Fruit fly (Drosophila melanogaster) whole organism, wandering third instar larva: Measurements from ENCODE around the gene CG13937.
A peak's percentile ranks its signal among the peaks of the same experiment; 100 is the strongest.

ENCODE experiments used
- Abd-B ChIP-seq: fragments of >200 bp; optimal IDR thresholded peaks from 2 replicates; lab custom pipeline; 2017; ENCODE audit warnings: missing biosample characterization, missing genetic modification characterization
- CG32264 ChIP-seq: fragments of 200-800 bp; sonication (Bioruptor generic); optimal IDR thresholded peaks from 2 replicates; lab custom pipeline; 2016; ENCODE audit warnings: missing biosample characterization, missing genetic modification characterization
- CG9705 ChIP-seq: fragments of 200-800 bp; sonication (Bioruptor generic); optimal IDR thresholded peaks from 2 replicates; lab custom pipeline; 2018; ENCODE audit warnings: missing biosample characterization, mild to moderate bottlenecking, missing genetic modification characterization
- CrebA ChIP-seq: fragments of 200-800 bp; sonication (Bioruptor generic); optimal IDR thresholded peaks from 2 replicates; lab custom pipeline; 2016; ENCODE audit warnings: missing biosample characterization, mild to moderate bottlenecking, missing genetic modification characterization, borderline replicate concordance
- Dfd ChIP-seq: fragments of >200 bp; optimal IDR thresholded peaks from 2 replicates; lab custom pipeline; 2017; ENCODE audit warnings: missing biosample characterization, missing genetic modification characterization
- Dif ChIP-seq: fragments of 200-275, 200-300 bp; sonication (Bioruptor generic); optimal IDR thresholded peaks from 2 replicates; lab custom pipeline; 2018; ENCODE audit warnings: missing biosample characterization, missing genetic modification characterization; ENCODE audit not compliant: partially characterized antibody
- GATAd ChIP-seq: sonication (Bioruptor generic); optimal IDR thresholded peaks from 2 replicates; lab custom pipeline; 2016; ENCODE audit warnings: missing biosample characterization, missing genetic modification characterization
- HLH106 ChIP-seq: fragments of 200-800 bp; optimal IDR thresholded peaks from 3 replicates; lab custom pipeline; 2019; ENCODE audit warnings: missing biosample characterization, mild to moderate bottlenecking, missing genetic modification characterization, moderate library complexity
- Hnf4 ChIP-seq: fragments of 200-800 bp; sonication (Bioruptor generic); optimal IDR thresholded peaks from 2 replicates; lab custom pipeline; 2016; ENCODE audit warnings: missing biosample characterization, mild to moderate bottlenecking, missing genetic modification characterization
- Hr78 ChIP-seq: fragments of >200 bp; optimal IDR thresholded peaks from 2 replicates; lab custom pipeline; 2017; ENCODE audit warnings: missing biosample characterization, missing genetic modification characterization
- Hr83 ChIP-seq: fragments of 200-300 bp; sonication (Bioruptor generic); optimal IDR thresholded peaks from 2 replicates; lab custom pipeline; 2016; ENCODE audit warnings: missing biosample characterization, mild to moderate bottlenecking, missing genetic modification characterization, moderate library complexity; ENCODE audit not compliant: poor library complexity, severe bottlenecking
- Jra ChIP-seq: sonication (Bioruptor generic); optimal IDR thresholded peaks from 2 replicates; lab custom pipeline; 2016; ENCODE audit warnings: missing biosample characterization, missing genetic modification characterization
- Mio ChIP-seq: sonication (Bioruptor generic); optimal IDR thresholded peaks from 2 replicates; lab custom pipeline; 2016; ENCODE audit warnings: missing biosample characterization, missing genetic modification characterization
- Myc ChIP-seq: fragments of >200 bp; optimal IDR thresholded peaks from 2 replicates; lab custom pipeline; 2017
- N ChIP-seq: fragments of >200 bp; optimal IDR thresholded peaks from 2 replicates; lab custom pipeline; 2018; ENCODE audit warnings: missing biosample characterization, missing external identifiers, missing genetic modification characterization
- OdsH ChIP-seq: fragments of 200-800 bp; sonication (Bioruptor generic); optimal IDR thresholded peaks from 2 replicates; lab custom pipeline; 2016; ENCODE audit warnings: missing biosample characterization, mild to moderate bottlenecking, missing genetic modification characterization
- Rel ChIP-seq, 2 experiments: fragments of 200-800 bp; sonication (Bioruptor generic) in 1 of 2; optimal IDR thresholded peaks; 2 replicates in 1 of 2; 3 replicates in 1 of 2; lab custom pipeline; 2016 to 2019; ENCODE audit warnings: mild to moderate bottlenecking in 2 of 2, missing biosample characterization in 2 of 2, missing genetic modification characterization in 2 of 2, moderate library complexity in 1 of 2
- Sp1 ChIP-seq: fragments of 200-800 bp; sonication (Bioruptor generic); optimal IDR thresholded peaks from 3 replicates; lab custom pipeline; 2019; ENCODE audit warnings: missing biosample characterization, mild to moderate bottlenecking, missing genetic modification characterization, moderate library complexity
- Vsx2 ChIP-seq: fragments of 200-300, 225-300 bp; sonication (Bioruptor generic); optimal IDR thresholded peaks from 2 replicates; lab custom pipeline; 2018; ENCODE audit warnings: missing biosample characterization, missing genetic modification characterization; ENCODE audit not compliant: partially characterized antibody
- br ChIP-seq: fragments of 200-800 bp; sonication (Bioruptor generic); optimal IDR thresholded peaks from 2 replicates; lab custom pipeline; 2016; ENCODE audit warnings: missing biosample characterization, missing genetic modification characterization
- brk ChIP-seq: fragments of 200-800 bp; sonication (Bioruptor generic); optimal IDR thresholded peaks from 2 replicates; lab custom pipeline; 2016; ENCODE audit warnings: missing biosample characterization, mild to moderate bottlenecking, missing genetic modification characterization
- dl ChIP-seq, 2 experiments: fragments of 175-275, 200-275 bp in 1 of 2; fragments of 200-275 bp in 1 of 2; sonication (Bioruptor generic); optimal IDR thresholded peaks; lab custom pipeline; 2018; ENCODE audit warnings: mild to moderate bottlenecking in 2 of 2, missing biosample characterization in 2 of 2, missing genetic modification characterization in 2 of 2, moderate library complexity in 2 of 2; ENCODE audit not compliant: partially characterized antibody in 2 of 2, insufficient read depth in 1 of 2
- dmrt93B ChIP-seq: fragments of 200-800 bp; sonication (Bioruptor generic); optimal IDR thresholded peaks from 2 replicates; lab custom pipeline; 2018; ENCODE audit warnings: missing biosample characterization, mild to moderate bottlenecking, missing genetic modification characterization
- dsf ChIP-seq: sonication (Bioruptor generic); optimal IDR thresholded peaks from 2 replicates; lab custom pipeline; 2016; ENCODE audit warnings: missing biosample characterization, missing genetic modification characterization, borderline replicate concordance
- ey ChIP-seq: fragments of 200-800 bp; sonication (Bioruptor generic); optimal IDR thresholded peaks from 2 replicates; lab custom pipeline; 2016; ENCODE audit warnings: missing biosample characterization, missing genetic modification characterization
- foxo ChIP-seq, 2 experiments: fragments of 200-800 bp; sonication (Bioruptor generic); optimal IDR thresholded peaks; 2 replicates in 1 of 2; 3 replicates in 1 of 2; lab custom pipeline; 2016 to 2017; ENCODE audit warnings: missing biosample characterization in 2 of 2, missing genetic modification characterization in 2 of 2
- fru ChIP-seq: fragments of 200-800 bp; sonication (Bioruptor generic); optimal IDR thresholded peaks from 3 replicates; lab custom pipeline; 2016; ENCODE audit warnings: missing biosample characterization, mild to moderate bottlenecking, missing genetic modification characterization
- h ChIP-seq: fragments of 200-800 bp; sonication (Bioruptor generic); optimal IDR thresholded peaks from 3 replicates; lab custom pipeline; 2016; ENCODE audit warnings: missing biosample characterization, mild to moderate bottlenecking, missing genetic modification characterization
- jim ChIP-seq: fragments of 175-275, 200-325 bp; sonication (Bioruptor generic); optimal IDR thresholded peaks from 2 replicates; lab custom pipeline; 2016; ENCODE audit warnings: missing biosample characterization, mild to moderate bottlenecking, missing genetic modification characterization
- lola ChIP-seq: fragments of >200 bp; optimal IDR thresholded peaks from 2 replicates; lab custom pipeline; 2017; ENCODE audit warnings: missing biosample characterization, missing genetic modification characterization
- pan ChIP-seq: fragments of >200 bp; optimal IDR thresholded peaks from 2 replicates; lab custom pipeline; 2017
- psq ChIP-seq: fragments of 200-800 bp; sonication (Bioruptor generic); optimal IDR thresholded peaks from 3 replicates; lab custom pipeline; 2017; ENCODE audit warnings: missing biosample characterization, mild to moderate bottlenecking, missing genetic modification characterization, moderate library complexity
- rgr ChIP-seq: fragments of 200-800 bp; sonication (Bioruptor generic); optimal IDR thresholded peaks from 3 replicates; lab custom pipeline; 2016; ENCODE audit warnings: missing biosample characterization, mild to moderate bottlenecking, missing genetic modification characterization
- sage ChIP-seq: fragments of 200-800 bp; sonication (Bioruptor generic); optimal IDR thresholded peaks from 2 replicates; lab custom pipeline; 2016; ENCODE audit warnings: missing biosample characterization, mild to moderate bottlenecking, missing genetic modification characterization
- sv ChIP-seq: fragments of 200-800 bp; sonication (Bioruptor generic); optimal IDR thresholded peaks from 3 replicates; lab custom pipeline; 2016; ENCODE audit warnings: missing biosample characterization, missing genetic modification characterization
- tai ChIP-seq: sonication (Bioruptor generic); optimal IDR thresholded peaks from 2 replicates; lab custom pipeline; 2016; ENCODE audit warnings: missing biosample characterization, missing genetic modification characterization
- usp ChIP-seq: fragments of >200 bp; optimal IDR thresholded peaks from 2 replicates; lab custom pipeline; 2017; ENCODE audit warnings: missing biosample characterization, missing genetic modification characterization
- woc ChIP-seq: sonication (Bioruptor generic); optimal IDR thresholded peaks from 2 replicates; lab custom pipeline; 2016; ENCODE audit warnings: missing biosample characterization, mild to moderate bottlenecking, missing genetic modification characterization

CG13937 gene

dm6 chr3L:1885436-1885835 lies 2.6 kb upstream of the CG13937 start, which contains the start of gene Tmhs:
Gene Tmhs, plus strand, starts transcription at chr3L:1885657.
- TF ChIP-seq N (GFP tag; lab: Kevin White, UChicago) (no peak), Dif (peak; percentile 73), rgr (GFP tag; lab: Kevin White, UChicago) (no peak), CrebA (GFP tag; lab: Kevin White, UChicago) (no peak), HLH106 (no peak), h (GFP tag; lab: Kevin White, UChicago) (no peak), dsf (GFP tag; lab: Kevin White, UChicago) (no peak), Vsx2 (no peak), dl (GFP tag; optimal IDR thresholded peaks at IDR 0.05; lab: Kevin White, UChicago; ENCODE audit: insufficient read depth in 1 of 2, partially characterized antibody in 2 of 2) (peak; percentile 50 to 83), CG9705 (GFP tag; lab: Kevin White, UChicago) (no peak), ey (GFP tag; lab: Kevin White, UChicago) (no peak), Mio (no peak), Hr83 (GFP tag; lab: Kevin White, UChicago) (peak; percentile 29), Hnf4 (no peak), brk (GFP tag; lab: Kevin White, UChicago) (no peak), woc (no peak)

- TF ChIP-seq sage (GFP tag; lab: Kevin White, UChicago) (peak; percentile 14), Jra (GFP tag; lab: Kevin White, UChicago) (no peak), Myc (lab: Kevin White, UChicago) (peak; percentile 69), Rel (GFP tag; optimal IDR thresholded peaks at IDR 0.05; lab: Kevin White, UChicago) (no peak), Rel (tag; optimal IDR thresholded peaks at IDR 0.05; lab: Kevin White, UChicago) (peak; percentile 97), CG9705 (GFP tag; lab: Kevin White, UChicago) (no peak), Dif (no peak), tai (no peak)
- TF ChIP-seq, all 38 proteins: peak for 3
Measured at dm6 chr3L:1884652-1885051, 1.8 kb upstream of the CG13937 start, which contains the start of gene Aprt. Gene Aprt, minus strand, starts transcription at chr3L:1885019.

- no peak for TF ChIP-seq Myc (lab: Kevin White, UChicago)
- TF ChIP-seq dmrt93B: no peak
- TF ChIP-seq ey (GFP tag; lab: Kevin White, UChicago): no peak
- no peak for TF ChIP-seq psq (GFP tag; lab: Kevin White, UChicago)
- TF ChIP-seq rgr (GFP tag; lab: Kevin White, UChicago): peak; percentile 48
- TF ChIP-seq Hr78 (GFP tag; lab: Kevin White, UChicago): no peak
- TF ChIP-seq sage (GFP tag; lab: Kevin White, UChicago): no peak
- no peak for TF ChIP-seq Abd-B (GFP tag; lab: Kevin White, UChicago)
- TF ChIP-seq brk (GFP tag; lab: Kevin White, UChicago): no peak
- TF ChIP-seq Dif: no peak
- TF ChIP-seq woc: no peak
- no peak for TF ChIP-seq GATAd (GFP tag; lab: Kevin White, UChicago)
- no peak for TF ChIP-seq CG32264 (GFP tag; lab: Kevin White, UChicago)
- no peak for TF ChIP-seq Dfd (GFP tag; lab: Kevin White, UChicago)
- TF ChIP-seq HLH106: no peak
- peak; percentile 39 for TF ChIP-seq h (GFP tag; lab: Kevin White, UChicago)
- no peak for TF ChIP-seq Mio
- no peak for TF ChIP-seq jim (GFP tag; lab: Kevin White, UChicago)
- no peak for TF ChIP-seq br (GFP tag; lab: Kevin White, UChicago)
- TF ChIP-seq CrebA (GFP tag; lab: Kevin White, UChicago): no peak
- peak in 1 of 2 experiments; percentile 30 for TF ChIP-seq foxo (GFP tag; optimal IDR thresholded peaks at IDR 0.05; lab: Kevin White, UChicago)
- TF ChIP-seq usp (GFP tag; lab: Kevin White, UChicago): no peak
- TF ChIP-seq pan (lab: Kevin White, UChicago): no peak
- TF ChIP-seq CG9705 (GFP tag; lab: Kevin White, UChicago): no peak
- TF ChIP-seq fru (GFP tag; lab: Kevin White, UChicago): peak; percentile 11
- TF ChIP-seq Sp1 (GFP tag; lab: Kevin White, UChicago): no peak
- no peak for TF ChIP-seq Jra (GFP tag; lab: Kevin White, UChicago)
- no peak for TF ChIP-seq dsf (GFP tag; lab: Kevin White, UChicago)
- TF ChIP-seq Rel (GFP tag; optimal IDR thresholded peaks at IDR 0.05; lab: Kevin White, UChicago): no peak
- TF ChIP-seq Rel (tag; optimal IDR thresholded peaks at IDR 0.05; lab: Kevin White, UChicago): no peak
- TF ChIP-seq OdsH (GFP tag; lab: Kevin White, UChicago): peak; percentile 29
- TF ChIP-seq sv: no peak
- no peak for TF ChIP-seq tai
- no peak for TF ChIP-seq lola (GFP tag; lab: Kevin White, UChicago)
- no peak for TF ChIP-seq Hnf4
- no peak for TF ChIP-seq N (GFP tag; lab: Kevin White, UChicago)
- no peak for TF ChIP-seq Vsx2
- no peak for TF ChIP-seq dl (GFP tag; optimal IDR thresholded peaks at IDR 0.05; lab: Kevin White, UChicago; ENCODE audit: insufficient read depth in 1 of 2, partially characterized antibody in 2 of 2)
- no peak for TF ChIP-seq Hr83 (GFP tag; lab: Kevin White, UChicago)
Measured at dm6 chr3L:1881919-1882318, 922 bp downstream of the CG13937 start.
